Fruit fly (Drosophila melanogaster) whole organism, larva: ENCODE data around the gene Nrx-1.

Source experiments
- noc ChIP-seq: fragments of 200-800 bp; sonication (Bioruptor generic); optimal IDR thresholded peaks from 3 replicates; lab custom pipeline; 2019; ENCODE audit warnings: missing biosample characterization, mild to moderate bottlenecking, missing genetic modification characterization, moderate library complexity

Gene Nrx-1

DNA sequence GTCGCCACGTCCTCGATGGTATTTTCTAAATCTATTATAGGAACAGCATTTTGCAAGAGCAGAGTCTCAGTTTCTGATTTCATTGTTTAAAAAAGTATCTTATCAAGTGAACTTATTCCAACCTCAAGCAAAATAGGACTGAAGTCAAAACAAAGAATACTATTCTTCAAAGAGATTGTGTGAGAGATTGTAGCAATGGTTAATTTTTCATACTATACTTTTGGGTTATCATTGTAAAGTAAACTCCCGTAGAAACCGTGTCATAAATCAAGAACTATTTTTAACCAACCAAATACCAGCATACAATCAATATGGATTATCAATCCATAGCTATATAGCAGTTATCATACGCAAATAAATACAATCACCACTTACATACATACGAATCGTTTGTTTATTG lies 63.5 kb downstream of the Nrx-1 start, which contains the start of gene CG33093:
CG33093 (minus strand) TSS at position 122 of the 400 bp plus-strand sequence.
- no peak for TF ChIP-seq noc

dm6 chr3R:22533973-22534931 lies 65.9 kb downstream of the Nrx-1 start:
- TF ChIP-seq noc, result no peak

dm6 chr3R:22535945-22536344 lies 67.6 kb downstream of the Nrx-1 start:
- TF ChIP-seq noc, result no peak
